Worm (Caenorhabditis elegans): ENCODE data around the gene R10E11.6.

DNA sequence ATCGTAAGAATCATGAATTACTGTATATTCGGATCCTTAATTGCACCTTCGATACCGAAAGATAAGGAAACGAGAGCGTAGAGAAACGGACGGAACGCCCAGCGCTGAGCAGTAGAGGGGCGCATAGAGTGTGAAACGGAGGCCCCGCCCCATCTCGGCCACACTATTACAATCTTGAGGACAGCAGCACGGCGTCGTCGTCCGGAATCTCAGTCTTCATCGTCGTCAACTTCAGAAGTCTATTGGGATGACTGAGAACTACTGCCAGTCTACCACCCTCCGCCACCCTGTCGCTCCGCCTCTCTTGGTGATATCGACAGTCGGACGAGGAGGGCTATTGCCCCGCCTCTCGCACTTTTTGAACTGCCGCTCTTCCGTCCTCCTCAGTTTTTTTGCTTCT, 18.1 kb upstream of the R10E11.6 start:
- TF ChIP-seq egl-13 (tag; optimal IDR thresholded peaks at IDR 0.05) (no peak), ztf-11 (tag; optimal IDR thresholded peaks at IDR 0.05) (no peak), unc-62 (GFP tag; optimal IDR thresholded peaks at IDR 0.05) (no peak), fkh-8 (tag; optimal IDR thresholded peaks at IDR 0.05) (no peak), mab-9 (GFP tag; IDR thresholded peaks at IDR 0.05) (no peak), lin-13 (GFP tag; optimal IDR thresholded peaks at IDR 0.05) (no peak), nhr-12 (tag; optimal IDR thresholded peaks at IDR 0.05) (no peak), hlh-4 (tag; optimal IDR thresholded peaks at IDR 0.05) (no peak), pqm-1 (tag; optimal IDR thresholded peaks at IDR 0.05) (no peak), lin-35 (GFP tag; optimal IDR thresholded peaks at IDR 0.05) (no peak), snpc-4 (tag; optimal IDR thresholded peaks at IDR 0.05) (no peak), isw-1 (GFP tag; IDR thresholded peaks at IDR 0.05) (no peak), fos-1 (tag; optimal IDR thresholded peaks at IDR 0.05) (no peak), unc-130 (tag; optimal IDR thresholded peaks at IDR 0.05) (no peak)
